Fruit fly (Drosophila melanogaster) whole organism, wandering third instar larva: Measurements from ENCODE around the gene CG43220.

Experiments used
- CG32264 ChIP-seq: fragments of 200-800 bp; sonication (Bioruptor generic); optimal IDR thresholded peaks from 2 replicates; lab custom pipeline; 2016; ENCODE audit warnings: missing biosample characterization, missing genetic modification characterization
- CG9705 ChIP-seq: fragments of 200-800 bp; sonication (Bioruptor generic); optimal IDR thresholded peaks from 2 replicates; lab custom pipeline; 2018; ENCODE audit warnings: missing biosample characterization, mild to moderate bottlenecking, missing genetic modification characterization
- CrebA ChIP-seq: fragments of 200-800 bp; sonication (Bioruptor generic); optimal IDR thresholded peaks from 2 replicates; lab custom pipeline; 2016; ENCODE audit warnings: missing biosample characterization, mild to moderate bottlenecking, missing genetic modification characterization, borderline replicate concordance
- Dfd ChIP-seq: fragments of >200 bp; optimal IDR thresholded peaks from 2 replicates; lab custom pipeline; 2017; ENCODE audit warnings: missing biosample characterization, missing genetic modification characterization
- Dif ChIP-seq: fragments of 200-275, 200-300 bp; sonication (Bioruptor generic); optimal IDR thresholded peaks from 2 replicates; lab custom pipeline; 2018; ENCODE audit warnings: missing biosample characterization, missing genetic modification characterization; ENCODE audit not compliant: partially characterized antibody
- GATAd ChIP-seq: sonication (Bioruptor generic); optimal IDR thresholded peaks from 2 replicates; lab custom pipeline; 2016; ENCODE audit warnings: missing biosample characterization, missing genetic modification characterization
- HLH106 ChIP-seq: fragments of 200-800 bp; optimal IDR thresholded peaks from 3 replicates; lab custom pipeline; 2019; ENCODE audit warnings: missing biosample characterization, mild to moderate bottlenecking, missing genetic modification characterization, moderate library complexity
- Hnf4 ChIP-seq: fragments of 200-800 bp; sonication (Bioruptor generic); optimal IDR thresholded peaks from 2 replicates; lab custom pipeline; 2016; ENCODE audit warnings: missing biosample characterization, mild to moderate bottlenecking, missing genetic modification characterization
- Myc ChIP-seq: fragments of >200 bp; optimal IDR thresholded peaks from 2 replicates; lab custom pipeline; 2017
- OdsH ChIP-seq: fragments of 200-800 bp; sonication (Bioruptor generic); optimal IDR thresholded peaks from 2 replicates; lab custom pipeline; 2016; ENCODE audit warnings: missing biosample characterization, mild to moderate bottlenecking, missing genetic modification characterization
- Rel ChIP-seq, 2 experiments: fragments of 200-800 bp; sonication (Bioruptor generic) in 1 of 2; optimal IDR thresholded peaks; 2 replicates in 1 of 2; 3 replicates in 1 of 2; lab custom pipeline; 2016 to 2019; ENCODE audit warnings: mild to moderate bottlenecking in 2 of 2, missing biosample characterization in 2 of 2, missing genetic modification characterization in 2 of 2, moderate library complexity in 1 of 2
- br ChIP-seq: fragments of 200-800 bp; sonication (Bioruptor generic); optimal IDR thresholded peaks from 2 replicates; lab custom pipeline; 2016; ENCODE audit warnings: missing biosample characterization, missing genetic modification characterization
- brk ChIP-seq: fragments of 200-800 bp; sonication (Bioruptor generic); optimal IDR thresholded peaks from 2 replicates; lab custom pipeline; 2016; ENCODE audit warnings: missing biosample characterization, mild to moderate bottlenecking, missing genetic modification characterization
- dl ChIP-seq, 2 experiments: fragments of 175-275, 200-275 bp in 1 of 2; fragments of 200-275 bp in 1 of 2; sonication (Bioruptor generic); optimal IDR thresholded peaks; lab custom pipeline; 2018; ENCODE audit warnings: mild to moderate bottlenecking in 2 of 2, missing biosample characterization in 2 of 2, missing genetic modification characterization in 2 of 2, moderate library complexity in 2 of 2; ENCODE audit not compliant: partially characterized antibody in 2 of 2, insufficient read depth in 1 of 2
- dmrt93B ChIP-seq: fragments of 200-800 bp; sonication (Bioruptor generic); optimal IDR thresholded peaks from 2 replicates; lab custom pipeline; 2018; ENCODE audit warnings: missing biosample characterization, mild to moderate bottlenecking, missing genetic modification characterization
- dsf ChIP-seq: sonication (Bioruptor generic); optimal IDR thresholded peaks from 2 replicates; lab custom pipeline; 2016; ENCODE audit warnings: missing biosample characterization, missing genetic modification characterization, borderline replicate concordance
- ey ChIP-seq: fragments of 200-800 bp; sonication (Bioruptor generic); optimal IDR thresholded peaks from 2 replicates; lab custom pipeline; 2016; ENCODE audit warnings: missing biosample characterization, missing genetic modification characterization
- foxo ChIP-seq, 2 experiments: fragments of 200-800 bp; sonication (Bioruptor generic); optimal IDR thresholded peaks; 2 replicates in 1 of 2; 3 replicates in 1 of 2; lab custom pipeline; 2016 to 2017; ENCODE audit warnings: missing biosample characterization in 2 of 2, missing genetic modification characterization in 2 of 2
- fru ChIP-seq: fragments of 200-800 bp; sonication (Bioruptor generic); optimal IDR thresholded peaks from 3 replicates; lab custom pipeline; 2016; ENCODE audit warnings: missing biosample characterization, mild to moderate bottlenecking, missing genetic modification characterization
- h ChIP-seq: fragments of 200-800 bp; sonication (Bioruptor generic); optimal IDR thresholded peaks from 3 replicates; lab custom pipeline; 2016; ENCODE audit warnings: missing biosample characterization, mild to moderate bottlenecking, missing genetic modification characterization
- jim ChIP-seq: fragments of 175-275, 200-325 bp; sonication (Bioruptor generic); optimal IDR thresholded peaks from 2 replicates; lab custom pipeline; 2016; ENCODE audit warnings: missing biosample characterization, mild to moderate bottlenecking, missing genetic modification characterization
- lola ChIP-seq: fragments of >200 bp; optimal IDR thresholded peaks from 2 replicates; lab custom pipeline; 2017; ENCODE audit warnings: missing biosample characterization, missing genetic modification characterization
- pan ChIP-seq: fragments of >200 bp; optimal IDR thresholded peaks from 2 replicates; lab custom pipeline; 2017
- psq ChIP-seq: fragments of 200-800 bp; sonication (Bioruptor generic); optimal IDR thresholded peaks from 3 replicates; lab custom pipeline; 2017; ENCODE audit warnings: missing biosample characterization, mild to moderate bottlenecking, missing genetic modification characterization, moderate library complexity
- rgr ChIP-seq: fragments of 200-800 bp; sonication (Bioruptor generic); optimal IDR thresholded peaks from 3 replicates; lab custom pipeline; 2016; ENCODE audit warnings: missing biosample characterization, mild to moderate bottlenecking, missing genetic modification characterization
- sv ChIP-seq: fragments of 200-800 bp; sonication (Bioruptor generic); optimal IDR thresholded peaks from 3 replicates; lab custom pipeline; 2016; ENCODE audit warnings: missing biosample characterization, missing genetic modification characterization
- tai ChIP-seq: sonication (Bioruptor generic); optimal IDR thresholded peaks from 2 replicates; lab custom pipeline; 2016; ENCODE audit warnings: missing biosample characterization, missing genetic modification characterization
- usp ChIP-seq: fragments of >200 bp; optimal IDR thresholded peaks from 2 replicates; lab custom pipeline; 2017; ENCODE audit warnings: missing biosample characterization, missing genetic modification characterization
- woc ChIP-seq: sonication (Bioruptor generic); optimal IDR thresholded peaks from 2 replicates; lab custom pipeline; 2016; ENCODE audit warnings: missing biosample characterization, mild to moderate bottlenecking, missing genetic modification characterization

CG43220 gene

DNA sequence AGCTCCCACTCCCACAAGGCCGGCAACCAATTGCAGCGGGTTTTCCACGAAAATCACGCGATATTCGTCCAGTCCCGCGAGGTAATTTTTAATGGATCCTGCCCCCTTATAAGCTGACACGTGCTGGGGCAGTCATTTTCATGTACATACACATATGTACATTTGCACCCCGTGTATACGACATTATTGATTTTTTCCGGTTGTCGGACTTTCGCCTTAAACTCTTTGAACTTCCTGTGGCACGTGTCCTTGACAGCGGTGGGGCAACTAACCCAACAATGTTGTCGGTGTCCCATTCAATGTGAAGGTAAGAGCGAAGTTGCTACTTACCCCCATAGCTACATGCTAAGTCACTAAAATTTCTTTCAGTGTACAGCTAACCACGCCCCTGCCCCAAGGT is 34.3 kb upstream of the CG43220 start:
- TF ChIP-seq Dif (GFP tag; lab: Kevin White, UChicago) (no peak), CrebA (GFP tag; lab: Kevin White, UChicago) (no peak), CG32264 (GFP tag; lab: Kevin White, UChicago) (no peak), woc (GFP tag; lab: Kevin White, UChicago) (no peak), tai (no peak), brk (GFP tag; lab: Kevin White, UChicago) (no peak), sv (GFP tag; lab: Kevin White, UChicago) (no peak), dl (GFP tag; optimal IDR thresholded peaks at IDR 0.05; lab: Kevin White, UChicago; ENCODE audit: insufficient read depth in 1 of 2, partially characterized antibody in 2 of 2) (no peak)

dm6 chr2L:17452624-17453023 is 33.7 kb upstream of the CG43220 start, which contains the start of gene CG5050:
Gene CG5050 (plus strand): TSS chr2L:17452924.
- TF ChIP-seq Hnf4 (GFP tag; lab: Kevin White, UChicago) (no peak), OdsH (GFP tag; lab: Kevin White, UChicago) (no peak), dmrt93B (GFP tag; lab: Kevin White, UChicago) (no peak), CrebA (GFP tag; lab: Kevin White, UChicago) (no peak), psq (GFP tag; lab: Kevin White, UChicago) (no peak), Rel (GFP tag; optimal IDR thresholded peaks at IDR 0.05; lab: Kevin White, UChicago) (no peak), Rel (tag; optimal IDR thresholded peaks at IDR 0.05; lab: Kevin White, UChicago) (no peak)

- TF ChIP-seq Rel (GFP tag; optimal IDR thresholded peaks at IDR 0.05; lab: Kevin White, UChicago) (no peak), Rel (tag; optimal IDR thresholded peaks at IDR 0.05; lab: Kevin White, UChicago) (peak; percentile 89), dsf (GFP tag; lab: Kevin White, UChicago) (no peak)
These were observed 30.5 kb upstream of the CG43220 start, which contains the start of gene SPH93 for dm6 chr2L:17455823-17456222. Gene SPH93 (minus strand): TSS chr2L:17455923.

- no peak for TF ChIP-seq Myc (lab: Kevin White, UChicago)
- no peak for TF ChIP-seq dl (GFP tag; optimal IDR thresholded peaks at IDR 0.05; lab: Kevin White, UChicago; ENCODE audit: insufficient read depth in 1 of 2, partially characterized antibody in 2 of 2)
- TF ChIP-seq woc (GFP tag; lab: Kevin White, UChicago): no peak
- no peak for TF ChIP-seq Hnf4 (GFP tag; lab: Kevin White, UChicago)
- TF ChIP-seq tai: no peak
- TF ChIP-seq brk (GFP tag; lab: Kevin White, UChicago): no peak
- no peak for TF ChIP-seq HLH106
- TF ChIP-seq psq (GFP tag; lab: Kevin White, UChicago): no peak
These were observed 28.4 kb upstream of the CG43220 start, which contains the start of gene CG18563 for dm6 chr2L:17457944-17458343. Gene CG18563 (minus strand): TSS chr2L:17458044.

DNA sequence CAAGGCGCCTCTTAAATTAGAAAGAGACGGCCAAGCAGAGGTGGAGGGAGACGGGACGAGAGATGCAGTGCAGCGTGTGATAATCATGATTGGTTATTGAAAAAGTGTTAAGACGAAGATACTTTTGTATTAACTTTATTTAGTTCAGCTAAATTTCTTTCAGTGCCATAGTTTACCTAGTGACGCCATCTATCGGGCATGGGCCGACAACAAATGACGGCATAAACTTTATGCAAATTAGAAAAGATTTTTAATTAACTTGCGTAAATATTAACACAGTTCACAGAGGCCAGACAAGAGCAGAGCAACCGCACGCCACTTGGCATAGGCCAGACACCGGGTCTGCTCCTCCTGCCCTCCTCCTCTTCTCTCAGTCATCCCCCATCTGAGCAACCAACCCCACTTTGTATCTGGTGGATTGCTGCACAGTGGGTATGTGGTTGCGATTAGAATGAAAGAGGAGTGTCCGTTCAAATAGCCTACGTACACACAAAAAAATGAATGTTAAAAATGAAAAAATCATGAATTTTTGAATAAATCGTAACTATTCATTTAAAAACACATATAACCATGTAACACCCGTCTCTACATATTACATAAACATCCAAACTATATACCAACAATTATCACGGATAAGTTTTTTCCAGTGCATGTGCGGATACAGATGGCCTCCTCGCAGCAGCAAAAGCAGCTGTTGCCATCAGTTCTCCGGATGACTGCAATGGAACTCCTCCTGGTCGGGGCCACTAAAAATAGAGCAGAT is 20.3 kb upstream of the CG43220 start:
- peak in 1 of 2 experiments; percentile 53 for TF ChIP-seq foxo (GFP tag; optimal IDR thresholded peaks at IDR 0.05; lab: Kevin White, UChicago)
- peak; percentile 46 for TF ChIP-seq h
- no peak for TF ChIP-seq CG9705 (GFP tag; lab: Kevin White, UChicago)
- no peak for TF ChIP-seq tai
- TF ChIP-seq fru (GFP tag; lab: Kevin White, UChicago): peak; percentile 54
- no peak for TF ChIP-seq Dif (GFP tag; lab: Kevin White, UChicago)
- TF ChIP-seq HLH106: peak; percentile 29
- peak; percentile 53 for TF ChIP-seq rgr (GFP tag; lab: Kevin White, UChicago)
- TF ChIP-seq br (GFP tag; lab: Kevin White, UChicago): peak; percentile 3
- TF ChIP-seq Hnf4 (GFP tag; lab: Kevin White, UChicago): peak; percentile 39
- no peak for TF ChIP-seq GATAd (GFP tag; lab: Kevin White, UChicago)
- peak; percentile 57 for TF ChIP-seq ey (GFP tag; lab: Kevin White, UChicago)
- TF ChIP-seq OdsH (GFP tag; lab: Kevin White, UChicago): peak; percentile 47
- peak; percentile 19 for TF ChIP-seq psq (GFP tag; lab: Kevin White, UChicago)
- no peak for TF ChIP-seq jim
- no peak for TF ChIP-seq pan
- TF ChIP-seq dl (GFP tag; optimal IDR thresholded peaks at IDR 0.05; lab: Kevin White, UChicago; ENCODE audit: insufficient read depth in 1 of 2, partially characterized antibody in 2 of 2): no peak
- TF ChIP-seq sv (GFP tag; lab: Kevin White, UChicago): peak; percentile 66
- no peak for TF ChIP-seq CG32264 (GFP tag; lab: Kevin White, UChicago)
- TF ChIP-seq Dfd (GFP tag; lab: Kevin White, UChicago): no peak
- no peak for TF ChIP-seq CrebA (GFP tag; lab: Kevin White, UChicago)
- no peak for TF ChIP-seq usp (GFP tag; lab: Kevin White, UChicago)
- peak; percentile 11 for TF ChIP-seq woc (GFP tag; lab: Kevin White, UChicago)
- TF ChIP-seq Rel (GFP tag; optimal IDR thresholded peaks at IDR 0.05; lab: Kevin White, UChicago): no peak
- no peak for TF ChIP-seq Rel (tag; optimal IDR thresholded peaks at IDR 0.05; lab: Kevin White, UChicago)
- no peak for TF ChIP-seq lola (GFP tag; lab: Kevin White, UChicago)
